Fruit fly (Drosophila melanogaster): Measurements from ENCODE around the gene CG43367.

The CG43367 gene

DNA sequence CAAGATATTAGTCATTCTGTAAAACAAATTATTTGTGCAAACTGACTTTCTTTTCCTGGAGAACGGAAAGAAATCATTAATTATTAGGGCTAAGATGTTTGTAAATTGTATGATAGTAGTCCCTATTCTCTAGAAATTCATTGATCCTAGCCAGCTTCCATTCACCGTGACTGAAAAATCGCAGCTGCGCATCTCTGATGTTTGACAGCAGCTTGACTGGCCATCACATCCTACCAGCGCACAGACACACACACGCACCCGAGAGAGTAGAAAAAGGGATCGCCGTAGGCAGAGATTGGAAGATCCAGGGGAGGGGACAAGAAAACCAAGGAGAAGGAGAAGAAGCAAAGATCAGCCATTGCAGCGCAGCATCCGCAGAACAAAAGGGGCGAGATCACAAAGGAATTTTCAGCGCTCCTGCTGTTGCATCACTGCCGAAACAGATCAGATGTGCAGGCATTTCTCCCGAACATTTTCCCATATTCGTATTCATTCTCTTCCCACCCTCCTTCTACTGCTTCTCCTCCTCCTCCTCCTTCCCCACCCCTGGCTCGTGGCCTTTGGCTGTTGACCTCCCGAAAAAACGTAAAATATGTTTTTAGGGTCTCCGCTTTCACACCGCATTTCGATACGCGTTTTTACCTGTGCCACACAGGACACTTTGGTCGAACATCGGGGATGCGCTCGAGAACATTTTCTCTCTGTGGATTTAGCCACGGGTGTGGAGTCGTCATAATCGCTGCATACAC, 59.2 kb downstream of the CG43367 start:
- TF ChIP-seq CTCF (optimal IDR thresholded peaks at IDR 0.05) (no peak), CG8478 (optimal IDR thresholded peaks at IDR 0.05) (no peak)

DNA sequence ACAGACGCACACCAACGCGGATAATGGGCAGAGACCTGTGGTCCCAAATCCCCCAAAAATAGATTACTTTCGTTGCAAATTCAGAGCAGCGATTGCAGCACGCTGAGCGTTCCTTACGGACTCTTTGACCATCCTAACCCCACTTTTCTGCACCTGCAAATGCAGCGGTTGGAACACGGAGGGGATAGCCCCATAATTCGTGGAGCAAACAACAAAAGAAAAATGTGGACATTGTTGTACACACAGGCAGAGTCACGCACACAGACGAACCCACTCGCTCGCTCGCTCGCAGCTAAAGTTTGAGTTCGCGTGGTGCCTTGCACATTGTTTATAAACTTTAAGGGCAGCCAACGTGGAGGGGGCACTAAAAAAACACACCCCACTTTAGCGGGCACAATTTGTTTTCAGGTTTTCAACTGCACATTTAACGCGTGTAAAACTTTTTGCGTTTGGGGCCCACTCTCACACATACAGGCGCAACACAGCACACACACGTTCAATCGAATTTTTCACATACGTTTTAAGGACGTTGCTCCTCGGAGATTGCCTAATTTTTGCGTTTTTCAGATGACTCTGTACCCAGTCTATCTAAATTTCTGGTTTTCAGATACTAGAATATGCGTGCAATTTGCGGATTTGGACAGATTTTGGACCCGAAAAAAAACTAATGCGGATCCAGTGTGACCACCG, 60.0 kb downstream of the CG43367 start:
- no peak for TF ChIP-seq CTCF (optimal IDR thresholded peaks at IDR 0.05)
- TF ChIP-seq CG8478 (optimal IDR thresholded peaks at IDR 0.05), result no peak

DNA sequence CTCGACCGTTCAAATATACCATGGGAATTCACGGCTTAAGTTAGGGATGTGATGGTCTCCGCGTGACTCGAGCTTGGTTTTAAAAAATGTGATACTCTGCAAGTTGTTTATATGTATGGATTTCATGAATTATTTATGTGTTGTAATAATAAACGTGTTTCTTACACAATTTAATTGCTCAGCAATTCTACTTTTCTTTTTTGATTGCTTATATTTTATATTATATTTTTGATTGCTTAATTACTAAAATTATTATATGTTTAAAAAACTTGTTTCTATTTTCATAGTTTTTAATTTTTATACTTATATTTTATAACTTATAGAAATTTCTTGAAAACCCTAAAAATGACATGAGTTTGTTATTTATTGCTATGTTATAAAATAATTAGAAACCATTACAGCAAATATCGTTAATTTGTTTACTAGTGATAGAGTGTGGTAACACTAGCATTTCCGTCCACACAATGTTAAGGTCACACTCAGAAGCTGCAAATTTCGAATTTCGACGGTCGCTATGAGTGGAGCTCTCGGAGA, 60.6 kb downstream of the CG43367 start, which contains the start of the genes ago and CG1265:
TSS of gene ago (minus strand) at position 6 of the 534 bp plus-strand sequence.
TSS of gene CG1265 (plus strand) at position 476 of the 534 bp plus-strand sequence.
- TF ChIP-seq CG8478 (optimal IDR thresholded peaks at IDR 0.05) (no peak), CTCF (optimal IDR thresholded peaks at IDR 0.05) (no peak)

DNA sequence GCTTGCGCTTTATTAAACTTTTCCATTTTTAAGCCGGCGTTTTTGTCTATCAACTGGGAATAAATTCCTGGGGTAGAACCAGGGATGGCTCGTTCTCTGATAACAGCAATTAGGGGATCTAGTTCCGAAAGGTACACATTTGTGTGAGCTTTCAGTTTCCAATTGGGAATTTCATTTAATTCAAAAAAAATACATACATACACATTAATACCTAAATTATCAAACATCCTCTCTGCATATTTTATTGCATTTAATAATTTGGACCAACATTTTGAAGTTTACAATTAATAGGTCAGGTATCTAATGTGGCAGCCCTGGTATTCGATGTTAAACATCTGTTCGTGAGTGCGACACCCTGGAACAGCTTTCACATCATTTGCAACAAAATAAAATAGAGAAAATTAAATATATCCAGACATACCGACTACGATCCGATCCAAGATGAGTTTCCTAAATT, 65.3 kb downstream of the CG43367 start, which contains the start of the genes CG15011 and CG1309:
TSS of gene CG15011 (minus strand) at position 51 of the 457 bp plus-strand sequence.
TSS of gene CG1309 (plus strand) at position 329 of the 457 bp plus-strand sequence.
- TF ChIP-seq CG8478 (optimal IDR thresholded peaks at IDR 0.05) (no peak), CTCF (optimal IDR thresholded peaks at IDR 0.05) (peak in 1 of 2 experiments; percentile 2)

DNA sequence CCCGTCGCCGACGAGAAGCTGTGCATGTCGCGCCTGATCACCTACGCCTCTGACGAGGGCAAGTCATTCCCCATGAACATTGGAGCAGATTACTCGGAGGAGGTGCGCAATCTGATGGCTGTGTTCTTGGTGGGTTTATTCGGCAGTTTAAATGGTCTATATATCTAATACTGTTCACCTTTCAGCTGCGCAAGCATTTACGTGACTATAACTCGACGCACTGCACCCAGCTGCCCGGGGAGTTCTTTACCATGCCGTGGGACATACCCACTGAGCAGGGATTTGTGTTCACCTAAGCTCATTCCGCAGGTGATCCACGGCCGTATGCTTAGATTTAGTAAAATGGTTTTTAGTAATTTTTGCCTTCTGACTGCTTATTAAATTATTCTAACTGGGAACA, 67.4 kb downstream of the CG43367 start:
- TF ChIP-seq CG8478 (optimal IDR thresholded peaks at IDR 0.05) (no peak), CTCF (optimal IDR thresholded peaks at IDR 0.05) (no peak)

- TF ChIP-seq CG8478 (optimal IDR thresholded peaks at IDR 0.05), result no peak
- TF ChIP-seq CTCF (optimal IDR thresholded peaks at IDR 0.05), result no peak
These were observed 68.6 kb downstream of the CG43367 start, which contains the start of the genes CG11586 and VhaM9.7-a for dm6 chr3L:4262384-4262783. Gene CG11586 (minus strand): TSS chr3L:4262470. Gene VhaM9.7-a (plus strand): TSS chr3L:4262705.

- no peak for TF ChIP-seq CG8478 (optimal IDR thresholded peaks at IDR 0.05)
- no peak for TF ChIP-seq CTCF (optimal IDR thresholded peaks at IDR 0.05)
These were observed 69.7 kb downstream of the CG43367 start, which contains the start of gene CG1273 for dm6 chr3L:4263502-4263901. Gene CG1273 (plus strand): TSS chr3L:4263719.

DNA sequence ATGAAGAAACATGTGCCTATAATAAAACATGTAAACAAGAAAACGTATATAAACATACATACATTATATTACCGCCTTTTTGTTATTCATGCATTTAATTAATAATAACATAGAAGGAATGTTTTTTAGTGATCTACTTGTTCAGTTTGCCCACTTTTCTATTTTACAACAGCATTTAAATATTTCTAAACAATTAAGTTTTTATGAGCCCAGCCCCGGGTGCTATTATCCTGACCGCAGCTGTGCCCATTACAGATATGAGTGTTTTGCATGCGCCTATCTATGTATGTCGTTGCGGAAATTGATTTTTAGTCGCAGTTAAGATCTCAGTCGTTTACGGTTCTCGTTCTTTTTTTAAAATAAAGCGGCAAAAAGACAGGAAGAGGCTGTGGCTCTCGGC, 71.2 kb downstream of the CG43367 start:
- TF ChIP-seq CG8478 (optimal IDR thresholded peaks at IDR 0.05), result no peak

DNA sequence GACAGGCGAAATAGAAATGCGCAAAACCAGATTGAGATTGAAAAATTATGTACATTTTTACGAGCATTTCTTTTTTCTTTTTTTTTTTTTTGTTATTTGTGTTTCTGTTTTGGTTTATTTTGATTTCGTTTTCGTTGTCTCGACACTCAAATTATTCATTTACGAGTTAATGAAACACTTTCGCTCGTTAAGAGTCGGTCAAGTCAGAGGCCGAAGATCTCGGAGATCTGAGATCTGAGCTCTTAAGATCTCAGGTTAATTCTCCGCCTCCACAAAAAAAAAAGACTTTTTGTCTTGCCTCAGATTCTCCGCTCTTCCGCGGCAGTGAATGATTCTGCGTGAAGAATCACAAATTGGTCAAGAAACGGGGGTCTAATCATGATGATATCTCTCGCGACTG, 72.0 kb downstream of the CG43367 start:
- TF ChIP-seq CG8478 (optimal IDR thresholded peaks at IDR 0.05) (no peak), CTCF (optimal IDR thresholded peaks at IDR 0.05) (no peak)

- TF ChIP-seq CTCF (optimal IDR thresholded peaks at IDR 0.05) (no peak), CG8478 (optimal IDR thresholded peaks at IDR 0.05) (no peak)
These were observed 73.6 kb downstream of the CG43367 start, which contains the start of gene CG33764 for dm6 chr3L:4267403-4267802. Gene CG33764 (minus strand): TSS chr3L:4267503.

- TF ChIP-seq CTCF (optimal IDR thresholded peaks at IDR 0.05) (no peak), CG8478 (optimal IDR thresholded peaks at IDR 0.05) (no peak)
These were observed 75.4 kb downstream of the CG43367 start for dm6 chr3L:4269208-4269607.

DNA sequence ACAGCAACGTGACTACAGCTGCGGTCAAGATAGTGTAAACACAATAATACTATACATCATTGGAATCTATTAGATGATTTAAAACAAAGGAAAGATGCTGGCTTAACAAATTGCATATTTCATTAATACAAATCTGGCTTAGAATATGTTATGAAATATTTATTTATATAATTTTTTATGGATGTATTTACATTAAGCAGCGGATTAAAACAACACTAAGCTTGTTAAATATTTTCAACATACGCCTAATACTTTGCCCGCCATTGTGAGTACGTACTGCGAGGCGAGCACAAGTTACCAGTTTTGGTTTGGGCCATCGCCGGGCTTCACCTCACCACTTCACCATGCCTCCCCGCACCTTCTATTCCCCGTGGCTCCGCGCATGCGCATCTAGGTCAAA, 76.1 kb downstream of the CG43367 start:
- TF ChIP-seq CTCF (optimal IDR thresholded peaks at IDR 0.05), result no peak
- no peak for TF ChIP-seq CG8478 (optimal IDR thresholded peaks at IDR 0.05)

DNA sequence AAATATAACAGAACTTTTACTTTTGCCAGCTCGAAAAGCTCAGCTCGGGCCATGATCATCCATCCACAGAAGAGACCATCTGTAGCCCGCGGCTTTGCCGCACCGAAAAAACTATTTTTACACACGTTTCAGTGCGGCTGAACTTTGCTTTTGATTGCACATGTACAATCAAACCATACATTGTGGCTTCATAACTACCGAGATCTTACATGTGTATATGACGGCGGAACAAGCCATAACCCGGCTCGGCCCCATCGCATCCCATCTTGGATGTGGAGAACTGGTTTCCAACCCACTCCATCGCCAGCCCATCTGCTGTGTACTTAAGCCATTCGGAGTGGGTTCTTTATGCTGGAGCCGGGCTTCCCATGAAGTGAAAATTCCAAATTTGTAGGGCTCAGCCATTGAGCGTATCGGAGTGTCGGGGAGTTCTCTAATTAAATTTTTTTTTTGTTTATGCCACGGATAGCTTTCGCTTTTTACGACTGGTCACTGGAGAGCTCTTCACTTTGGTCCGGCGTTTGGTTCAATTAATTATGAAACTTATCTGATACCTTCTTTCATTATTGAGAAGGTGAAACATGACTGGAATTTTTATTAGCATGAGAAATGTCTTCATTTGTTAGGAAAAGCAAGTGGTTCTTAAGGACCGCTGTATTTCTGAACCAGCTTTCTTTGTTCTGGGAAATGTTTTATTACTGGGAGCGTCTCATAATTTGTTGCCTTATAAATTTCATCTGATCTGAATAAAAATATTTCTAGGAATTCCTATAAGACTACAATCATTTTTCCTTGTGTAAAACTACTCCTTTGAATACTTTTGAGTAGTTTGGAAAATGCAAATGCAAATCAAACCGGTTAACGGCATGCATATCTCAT, 77.4 kb downstream of the CG43367 start:
- TF ChIP-seq CG8478 (optimal IDR thresholded peaks at IDR 0.05) (no peak), CTCF (optimal IDR thresholded peaks at IDR 0.05) (no peak)

DNA sequence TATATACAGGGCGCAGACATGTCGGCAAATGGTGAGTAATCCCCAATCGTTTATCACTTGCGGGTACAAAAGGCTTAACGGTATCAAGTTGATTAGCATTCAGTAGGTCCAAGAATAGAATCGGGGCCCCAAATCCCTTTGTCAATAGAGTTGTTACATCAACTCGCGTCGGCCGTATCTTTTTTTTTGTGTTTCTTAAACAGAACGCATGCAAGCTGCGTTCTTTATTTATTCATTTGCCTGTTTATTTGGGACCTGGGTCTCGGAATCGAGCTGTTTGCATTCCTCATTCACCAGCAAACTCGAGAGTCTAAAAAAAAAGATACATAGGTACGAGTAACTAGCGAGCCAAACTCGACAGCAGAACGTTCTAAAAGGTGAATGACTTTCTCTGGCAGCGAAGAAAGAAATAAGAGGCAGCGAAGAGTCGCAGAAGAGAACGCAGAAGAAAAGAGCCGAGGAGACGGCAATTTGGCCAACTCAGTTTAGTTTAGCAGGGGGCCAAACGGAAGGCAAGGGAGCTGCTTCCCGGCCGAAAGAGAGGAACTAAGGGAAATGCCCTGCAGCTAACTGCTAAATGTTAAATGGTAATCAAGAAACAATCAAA, 78.5 kb downstream of the CG43367 start:
- TF ChIP-seq CG8478 (optimal IDR thresholded peaks at IDR 0.05), result no peak
- TF ChIP-seq CTCF (optimal IDR thresholded peaks at IDR 0.05), result no peak

Measured in S2 (cell line).